Worm (Caenorhabditis elegans): ENCODE data around the gene T05H4.4.

T05H4.4 gene

DNA sequence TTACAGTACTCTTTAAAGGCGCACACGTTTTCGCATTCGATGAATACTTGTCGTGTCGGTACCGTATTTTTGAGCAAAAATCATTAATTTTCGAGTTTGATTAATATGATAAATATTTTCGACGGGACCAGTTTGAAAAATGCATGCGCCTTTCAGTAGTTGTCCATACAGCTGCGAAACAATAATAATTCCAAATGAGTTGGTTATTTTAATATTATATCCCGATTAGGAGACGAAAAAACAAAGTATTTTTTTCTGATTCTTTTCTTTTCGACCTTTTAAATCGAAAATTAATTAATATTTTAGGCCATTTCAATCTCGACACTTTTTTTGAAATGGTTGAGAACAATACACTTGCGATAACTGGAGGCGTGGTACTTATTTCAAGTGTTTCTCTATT, at the start of gene T05H4.4:
Gene T05H4.4 (plus strand): TSS at position 301 of the 400 bp plus-strand sequence.
- no peak for TF ChIP-seq unc-62 (GFP tag; optimal IDR thresholded peaks at IDR 0.05)

DNA sequence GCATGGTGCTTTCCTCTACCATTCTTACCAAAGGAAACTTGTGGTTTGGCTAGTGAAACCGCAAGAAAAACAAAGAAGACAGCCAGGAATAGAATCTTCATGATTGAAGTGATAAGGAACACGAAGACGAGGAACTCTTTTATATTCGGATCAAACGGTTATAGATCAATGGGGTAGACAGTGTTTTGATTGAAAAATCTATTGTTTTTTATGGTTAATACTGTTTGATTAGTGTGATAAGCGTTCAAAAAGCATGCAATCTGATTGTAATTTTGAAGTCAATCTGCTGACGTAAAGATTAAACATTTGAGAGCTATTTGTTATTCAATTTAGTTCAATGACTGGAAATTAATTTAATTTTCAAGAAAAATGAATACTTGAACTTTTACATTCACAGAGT, 49.1 kb upstream of the T05H4.4 start, which contains the start of gene F57F4.2:
Gene F57F4.2 (minus strand): TSS at position 101 of the 400 bp plus-strand sequence.
- TF ChIP-seq unc-62 (GFP tag; optimal IDR thresholded peaks at IDR 0.05), result no peak

DNA sequence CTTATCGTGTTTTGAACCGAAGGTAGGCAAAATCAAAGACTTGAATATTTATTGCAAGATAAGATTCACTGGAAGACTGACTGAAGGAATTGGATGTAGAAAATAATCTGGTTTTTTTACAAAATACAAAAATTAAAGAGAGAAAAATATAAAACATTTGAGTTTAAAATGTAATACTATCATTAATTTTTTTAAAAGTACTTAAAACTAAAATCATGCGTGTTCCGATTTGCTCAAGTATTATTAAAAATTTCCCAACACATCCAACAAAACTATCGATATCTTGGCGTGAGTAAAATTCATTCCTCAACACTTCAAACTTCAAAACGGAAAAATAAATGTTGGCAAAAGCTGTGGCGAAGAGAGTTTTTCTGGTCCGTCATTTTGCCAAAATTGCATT, 48.5 kb upstream of the T05H4.4 start, which contains the start of gene F57F4.1:
Gene F57F4.1 (plus strand): TSS at position 301 of the 400 bp plus-strand sequence.
- no peak for TF ChIP-seq unc-62 (GFP tag; optimal IDR thresholded peaks at IDR 0.05)

DNA sequence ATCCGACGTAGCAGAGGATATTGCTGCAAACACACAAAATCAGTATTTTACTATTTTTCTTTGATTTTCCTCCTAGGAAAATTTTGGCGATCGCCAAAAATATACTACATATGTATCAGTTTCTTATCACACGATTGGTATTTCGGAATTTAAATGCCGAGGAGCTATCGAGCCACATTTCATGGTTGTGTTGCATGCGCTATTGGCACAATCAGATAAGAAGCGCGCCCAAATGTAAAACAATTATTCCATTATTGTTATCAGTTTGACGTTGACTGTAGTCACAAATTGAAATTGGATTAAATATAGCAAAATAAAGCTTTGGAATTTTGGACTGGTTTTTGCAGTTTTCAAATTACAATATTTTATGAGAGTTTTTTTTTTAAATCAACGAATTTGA, 39.8 kb upstream of the T05H4.4 start:
- TF ChIP-seq unc-62 (GFP tag; optimal IDR thresholded peaks at IDR 0.05), result no peak

DNA sequence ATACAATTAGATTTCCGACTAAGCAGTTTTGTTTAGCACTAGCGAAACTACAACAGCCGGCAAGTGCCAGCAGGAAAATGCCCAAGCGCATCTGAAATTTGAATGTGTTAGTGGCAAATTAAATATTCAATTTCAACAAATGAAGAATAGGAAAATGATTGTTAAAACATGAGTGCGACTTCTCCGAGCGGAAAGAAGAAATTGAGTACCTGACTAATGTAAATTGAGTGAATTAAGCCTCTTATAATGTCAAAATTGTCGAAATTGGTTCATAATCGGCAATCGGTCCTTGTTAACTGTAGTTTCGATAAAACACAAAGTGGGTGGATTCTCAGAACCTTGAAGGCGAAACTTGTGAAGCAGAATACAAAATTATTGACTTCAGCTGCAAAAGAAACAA, 38.9 kb upstream of the T05H4.4 start, which contains the start of gene gfi-1:
Gene gfi-1 (minus strand): TSS at position 101 of the 400 bp plus-strand sequence.
- TF ChIP-seq unc-62 (GFP tag; optimal IDR thresholded peaks at IDR 0.05), result no peak

DNA sequence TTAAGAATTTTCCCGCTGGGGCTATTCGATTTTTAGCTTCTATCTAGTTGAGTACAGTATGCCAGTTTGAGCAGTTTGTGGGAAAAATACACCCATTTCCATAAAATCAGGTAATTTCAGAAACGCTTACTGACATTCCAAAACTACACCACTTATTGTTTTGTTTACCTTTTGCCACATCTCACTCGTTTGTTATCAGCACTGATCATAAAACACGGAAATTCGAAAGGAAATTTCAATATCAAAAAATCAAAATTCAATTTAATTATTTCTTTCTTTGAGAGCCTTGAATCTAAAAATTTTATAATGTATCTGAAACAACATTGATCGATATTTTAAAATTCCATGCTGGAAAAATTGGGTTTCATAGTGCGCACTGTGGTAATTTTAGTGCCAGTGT, 38.2 kb upstream of the T05H4.4 start:
- TF ChIP-seq unc-62 (GFP tag; optimal IDR thresholded peaks at IDR 0.05), result no peak

DNA sequence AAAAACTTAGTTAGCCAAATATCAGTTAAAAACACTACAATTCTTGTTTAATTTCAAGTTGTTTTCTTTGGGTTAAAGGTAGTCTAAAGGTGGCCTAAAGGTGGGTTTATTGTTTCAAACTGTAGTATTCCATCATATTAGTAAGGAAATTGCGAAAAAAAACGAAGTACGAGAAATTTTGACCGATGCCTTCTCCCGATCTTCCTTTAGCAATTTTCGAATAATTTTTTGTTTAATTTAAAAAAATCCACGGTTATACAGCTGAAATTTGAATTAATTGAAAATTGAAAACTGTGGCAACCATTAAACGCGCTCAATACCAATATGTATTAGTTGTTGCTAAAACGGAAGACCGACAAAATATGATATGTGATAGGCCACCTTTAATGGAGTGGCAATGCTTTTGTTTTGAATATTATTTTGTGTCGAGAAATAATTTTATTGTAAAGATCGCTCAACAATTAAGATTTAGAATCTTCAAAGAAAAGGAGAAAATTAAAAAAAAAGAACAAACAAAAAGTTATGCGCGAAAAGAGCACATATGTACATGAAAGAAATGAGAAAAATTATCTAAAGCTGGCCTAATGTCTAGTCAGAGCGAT, 37.6 kb upstream of the T05H4.4 start:
- TF ChIP-seq unc-62 (GFP tag; optimal IDR thresholded peaks at IDR 0.05), result no peak

DNA sequence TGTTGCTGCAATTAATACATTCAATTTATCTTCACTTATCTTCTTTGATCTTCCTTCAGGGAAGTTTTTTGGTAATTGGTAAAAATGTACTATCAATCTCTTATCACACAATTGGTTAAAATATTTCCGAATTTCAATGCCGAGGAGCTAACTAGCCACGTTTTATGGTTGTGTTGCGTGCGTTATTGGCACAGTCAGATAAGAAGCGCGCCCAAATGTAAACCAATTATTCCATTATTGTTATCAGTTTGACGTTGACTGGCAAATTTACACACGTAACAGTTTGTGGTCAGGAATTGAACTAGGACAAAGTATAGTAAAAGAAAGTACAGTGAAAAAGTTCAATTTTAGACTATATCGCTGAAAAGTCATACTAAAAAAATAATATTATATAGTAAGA, 31.1 kb upstream of the T05H4.4 start:
- no peak for TF ChIP-seq unc-62 (GFP tag; optimal IDR thresholded peaks at IDR 0.05)

DNA sequence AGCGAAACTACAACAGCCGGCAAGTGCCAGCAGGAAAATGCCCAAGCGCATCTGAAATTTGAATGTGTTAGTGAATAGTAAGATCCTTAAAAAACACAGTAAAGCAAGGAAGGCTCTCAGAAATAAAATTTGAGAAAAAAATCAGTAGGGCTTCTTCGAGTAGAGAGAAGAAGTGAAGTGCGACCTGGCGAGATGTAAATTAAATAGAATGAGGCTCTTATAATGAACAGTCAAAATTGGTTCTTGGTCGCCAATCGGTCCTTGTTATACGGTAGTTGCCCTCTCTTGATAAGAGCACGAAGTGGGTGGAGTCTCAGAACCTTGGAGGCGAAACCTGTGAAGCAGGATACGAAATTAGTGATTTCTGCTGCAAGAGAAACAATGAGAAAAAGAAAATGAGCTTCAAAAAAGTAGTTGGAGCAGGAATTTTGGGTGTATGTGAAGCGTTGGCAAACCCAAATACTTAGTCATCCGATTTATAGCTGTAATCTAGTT, 29.9 kb upstream of the T05H4.4 start, which contains the start of gene bcf-1:
Gene bcf-1 (minus strand): TSS at position 51 of the 495 bp plus-strand sequence.
- no peak for TF ChIP-seq unc-62 (GFP tag; optimal IDR thresholded peaks at IDR 0.05)

DNA sequence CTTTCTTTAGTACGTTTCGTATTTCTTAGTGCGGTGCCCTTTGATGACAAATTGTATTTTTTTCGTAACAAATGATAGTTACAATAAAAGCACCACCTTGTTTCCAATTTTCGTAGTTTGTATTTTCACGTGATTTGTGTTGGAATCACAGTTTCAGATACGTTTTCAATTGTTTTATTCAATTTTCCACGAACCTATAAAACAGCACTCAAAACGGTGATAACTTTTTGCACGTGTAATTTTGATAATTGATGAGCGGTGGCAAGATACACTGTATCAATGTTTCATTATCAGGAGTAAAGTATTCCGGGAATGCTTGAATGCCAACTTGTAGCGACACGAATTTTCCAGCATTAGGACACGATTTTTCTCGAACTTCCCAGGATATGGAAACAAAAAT, 27.5 kb upstream of the T05H4.4 start:
- TF ChIP-seq unc-62 (GFP tag; optimal IDR thresholded peaks at IDR 0.05), result no peak

DNA sequence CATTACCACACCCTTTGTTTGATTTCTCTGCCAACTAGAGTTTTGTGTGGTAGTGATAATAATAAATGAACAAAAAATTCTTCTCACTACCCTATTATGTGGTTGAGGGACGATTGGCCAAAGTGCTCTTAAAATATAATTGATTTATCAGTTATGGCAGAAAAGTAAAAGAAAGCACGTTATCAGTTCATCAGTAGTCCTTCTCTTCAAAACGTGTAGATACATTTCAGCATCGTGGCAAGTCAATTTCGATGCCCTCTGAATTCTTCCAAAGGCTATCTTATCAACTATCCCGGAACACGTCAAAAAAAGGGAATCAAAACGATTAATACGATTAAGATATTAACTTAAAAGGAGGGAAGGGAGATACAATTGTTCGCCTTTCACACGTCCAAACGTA, 25.6 kb upstream of the T05H4.4 start:
- no peak for TF ChIP-seq unc-62 (GFP tag; optimal IDR thresholded peaks at IDR 0.05)

DNA sequence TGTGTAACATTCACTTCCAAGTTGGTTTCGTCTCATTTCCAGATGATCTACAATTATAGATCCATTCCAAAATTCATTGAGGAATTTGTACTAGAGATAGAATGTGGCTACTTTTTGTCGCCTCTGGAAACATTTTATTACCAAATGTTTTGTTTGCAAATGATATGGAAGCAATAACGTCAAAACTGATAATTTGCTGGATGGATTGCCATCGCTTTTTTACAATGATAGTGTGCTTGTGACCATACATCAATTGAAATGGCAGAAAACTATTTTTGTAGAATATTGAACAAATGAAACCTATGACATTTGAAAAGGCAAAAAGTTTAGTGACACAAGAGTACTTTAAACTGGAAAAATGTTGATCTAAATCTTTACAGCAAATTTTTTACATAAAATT, 24.2 kb upstream of the T05H4.4 start:
- TF ChIP-seq unc-62 (GFP tag; optimal IDR thresholded peaks at IDR 0.05), result no peak

DNA sequence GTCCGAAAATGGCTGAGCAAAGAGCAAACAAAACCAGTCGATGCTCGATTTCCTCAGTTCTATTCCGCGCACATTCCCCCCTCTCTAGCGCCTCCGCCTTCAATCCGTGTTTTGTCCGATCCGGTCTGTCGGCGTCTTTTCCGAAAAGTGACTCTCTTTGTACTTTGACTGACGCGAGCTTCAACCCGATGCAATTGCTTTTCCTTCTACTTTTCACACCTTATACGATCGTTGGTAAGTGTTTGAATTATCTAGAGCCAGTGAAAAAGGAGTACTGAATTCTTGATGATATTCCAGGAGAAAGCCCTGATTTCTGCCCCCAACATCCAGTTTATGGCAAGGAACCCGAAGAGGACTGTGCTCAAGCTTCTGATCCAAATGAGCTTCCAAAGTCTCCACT, 23.7 kb upstream of the T05H4.4 start, which contains the start of gene cht-6:
Gene cht-6 (plus strand): TSS at position 9 of the 400 bp plus-strand sequence.
- TF ChIP-seq unc-62 (GFP tag; optimal IDR thresholded peaks at IDR 0.05), result no peak

DNA sequence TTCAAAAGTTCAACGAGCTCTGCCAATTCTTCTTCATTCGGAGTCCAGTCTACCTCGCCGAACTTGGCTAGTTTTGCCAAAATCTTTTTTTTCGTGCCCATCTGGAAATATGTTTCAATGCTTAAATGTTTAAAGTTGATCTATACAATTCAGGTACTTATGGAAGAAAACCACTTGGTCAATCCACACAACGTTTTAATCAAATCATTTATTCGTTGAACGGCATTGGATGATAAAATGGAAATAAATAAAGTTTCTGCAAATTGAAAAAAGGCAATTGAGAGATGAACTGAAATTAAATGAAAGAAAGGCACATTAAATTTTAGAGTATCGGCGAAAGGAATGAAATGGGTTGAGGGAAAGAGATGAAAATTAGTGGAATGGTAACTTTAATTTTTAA, 14.6 kb upstream of the T05H4.4 start, which contains the start of gene urb-1:
Gene urb-1 (minus strand): TSS at position 101 of the 400 bp plus-strand sequence.
- TF ChIP-seq unc-62 (GFP tag; optimal IDR thresholded peaks at IDR 0.05), result no peak

DNA sequence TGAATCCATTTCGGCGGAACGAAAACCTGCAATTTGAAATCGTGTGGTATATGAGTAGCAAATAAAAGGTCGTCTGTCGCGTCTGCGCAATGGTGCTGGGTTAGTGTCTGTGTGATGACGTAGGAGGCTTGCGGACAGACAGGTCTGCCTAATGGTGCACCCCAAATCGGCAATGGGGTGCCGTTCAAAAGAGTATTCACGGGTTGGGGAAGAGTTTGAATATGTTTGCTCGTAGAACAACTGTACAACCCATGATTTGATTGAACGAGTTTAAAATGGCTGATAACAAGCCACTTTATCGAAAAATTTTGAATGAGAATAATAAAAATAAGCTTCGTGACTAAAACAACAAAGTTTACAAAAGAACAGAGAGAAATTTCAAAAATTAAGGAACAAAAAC, 12.8 kb upstream of the T05H4.4 start, which contains the start of gene T05H4.11:
Gene T05H4.11 (minus strand): TSS at position 335 of the 400 bp plus-strand sequence.
- TF ChIP-seq unc-62 (GFP tag; optimal IDR thresholded peaks at IDR 0.05), result no peak

DNA sequence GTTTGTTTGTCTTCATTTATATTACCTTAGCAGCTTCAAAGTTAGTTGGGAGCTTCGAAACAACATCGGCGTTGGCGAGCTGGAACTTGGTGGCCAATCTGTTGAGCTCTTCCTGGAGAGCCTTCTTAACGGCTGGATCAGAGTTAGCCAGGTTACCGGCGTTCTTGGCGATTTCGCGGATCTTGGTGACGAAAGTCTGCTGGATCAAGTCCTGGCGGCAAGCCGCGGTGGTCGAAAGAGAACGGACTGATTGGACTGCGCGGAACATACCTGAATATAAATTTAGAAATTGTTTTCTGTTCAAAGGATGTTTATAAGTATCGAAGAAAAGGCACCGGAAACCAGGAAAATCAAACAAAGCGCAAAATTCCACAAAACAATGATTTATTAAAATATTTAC, 11.9 kb upstream of the T05H4.4 start, which contains the start of gene atp-4:
Gene atp-4 (minus strand): TSS at position 270 of the 400 bp plus-strand sequence.
- TF ChIP-seq unc-62 (GFP tag; optimal IDR thresholded peaks at IDR 0.05), result no peak

DNA sequence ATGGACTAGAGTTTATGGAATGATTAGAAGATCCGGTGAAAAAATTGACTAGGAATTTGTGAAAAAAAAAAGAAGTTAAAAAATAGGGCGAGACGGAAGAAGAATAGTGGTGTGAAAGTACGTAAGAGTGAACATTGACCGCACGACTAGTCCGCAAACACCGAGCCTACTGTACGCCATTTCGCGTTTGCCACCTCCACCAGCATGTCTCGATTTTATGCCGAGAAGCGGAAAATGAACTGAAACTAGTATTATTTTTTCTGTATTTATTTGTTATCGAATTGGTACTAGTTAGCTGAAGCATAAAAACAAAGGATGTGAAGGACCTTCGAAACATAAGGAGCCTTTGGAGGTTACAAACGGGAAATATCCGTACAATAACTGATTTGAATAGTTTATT, 11.3 kb upstream of the T05H4.4 start:
- no peak for TF ChIP-seq unc-62 (GFP tag; optimal IDR thresholded peaks at IDR 0.05)

Measured in whole organism, dauer.